Fruit fly (Drosophila melanogaster) whole organism, prepupa: ENCODE measurements around the gene CG32313.

Source experiments
- CG34406 ChIP-seq: fragments of 200-800 bp; sonication (Bioruptor generic); optimal IDR thresholded peaks from 3 replicates; lab custom pipeline; 2016; ENCODE audit warnings: missing biosample characterization, missing genetic modification characterization
- CG3919 ChIP-seq: fragments of 200-800 bp; sonication (Bioruptor generic); optimal IDR thresholded peaks from 3 replicates; lab custom pipeline; 2016; ENCODE audit warnings: missing biosample characterization, missing genetic modification characterization
- CG6854 ChIP-seq: fragments of 200-800 bp; sonication (Bioruptor generic); optimal IDR thresholded peaks from 2 replicates; lab custom pipeline; 2017; ENCODE audit warnings: missing biosample characterization, mild to moderate bottlenecking, missing genetic modification characterization
- CG8319 ChIP-seq: fragments of 200-800 bp; sonication (Bioruptor generic); optimal IDR thresholded peaks from 3 replicates; lab custom pipeline; 2016; ENCODE audit warnings: missing biosample characterization, missing genetic modification characterization
- ss ChIP-seq, 2 experiments: fragments of 200-800 bp; sonication (Bioruptor generic); optimal IDR thresholded peaks; 2 replicates in 1 of 2; 3 replicates in 1 of 2; lab custom pipeline; 2017 to 2018; ENCODE audit warnings: mild to moderate bottlenecking in 2 of 2, missing biosample characterization in 2 of 2, missing genetic modification characterization in 2 of 2, moderate library complexity in 1 of 2
- svp ChIP-seq: fragments of 200-800 bp; sonication (Bioruptor generic); peaks from one replicate; lab custom pipeline; 2016; ENCODE audit warnings: missing biosample characterization, missing genetic modification characterization

DNA sequence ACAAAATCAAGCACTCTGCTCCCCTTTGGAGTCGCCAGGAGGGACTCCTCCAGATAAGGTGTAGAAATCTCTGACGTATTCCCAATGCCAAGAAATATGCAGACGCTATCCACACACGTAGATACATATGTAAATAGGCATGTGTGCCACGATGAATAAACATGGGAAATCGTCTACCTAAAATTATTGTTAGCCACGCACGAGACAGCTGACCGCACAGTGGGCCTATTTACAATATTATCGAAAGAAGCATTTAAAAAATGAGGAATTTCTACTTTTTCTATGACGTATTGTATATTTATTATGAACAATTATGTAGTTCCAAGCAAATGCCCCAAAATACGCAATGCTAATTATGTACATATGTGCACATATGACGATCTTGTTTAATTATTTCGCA, 3.6 kb upstream of the CG32313 start:
- TF ChIP-seq CG34406 (no peak), svp (GFP tag; lab: Kevin White, UChicago) (no peak), CG3919 (GFP tag; lab: Kevin White, UChicago) (no peak), CG6854 (GFP tag; lab: Kevin White, UChicago) (no peak), ss (GFP tag; optimal IDR thresholded peaks at IDR 0.05; lab: Kevin White, UChicago) (no peak), CG8319 (GFP tag; lab: Kevin White, UChicago) (no peak)
